Worm (Caenorhabditis elegans) whole organism, L1 larva: ENCODE measurements around the gene VB0395L.1.

Experiments used
- C16A3.4 ChIP-seq: fragments of 150-350 bp; optimal IDR thresholded peaks from 2 replicates; lab custom pipeline; 2014; ENCODE audit warnings: missing biosample characterization, missing genetic modification characterization
- F16B12.6 ChIP-seq: fragments of 150-350 bp; optimal IDR thresholded peaks from 2 replicates; lab custom pipeline; 2014; ENCODE audit warnings: missing biosample characterization, missing genetic modification characterization
- alr-1 ChIP-seq: fragments of 200-800 bp; sonication (Bioruptor generic); optimal IDR thresholded peaks from 2 replicates; lab custom pipeline; 2018; ENCODE audit warnings: borderline replicate concordance, mild to moderate bottlenecking, missing genetic modification characterization, missing compliant biosample characterization
- aly-2 ChIP-seq: fragments of 150-350 bp; optimal IDR thresholded peaks from 2 replicates; lab custom pipeline; 2014; ENCODE audit warnings: missing biosample characterization, missing genetic modification characterization
- ceh-88 ChIP-seq: fragments of 200-800 bp; sonication (Bioruptor generic); IDR thresholded peaks from 2 replicates; pipeline ENCODE4 v1.3.6; 2022; ENCODE audit warnings: missing genetic modification characterization, missing compliant biosample characterization
- ceh-90 ChIP-seq: sonication (generic microtip); optimal IDR thresholded peaks from 2 replicates; lab custom pipeline; 2016; ENCODE audit warnings: missing genetic modification characterization, missing compliant biosample characterization
- ces-1 ChIP-seq: fragments of 150-350 bp; optimal IDR thresholded peaks from 2 replicates; lab custom pipeline; 2014; ENCODE audit warnings: missing biosample characterization, missing genetic modification reagents, missing genetic modification characterization
- efl-1 ChIP-seq, 4 experiments: fragments of 150-350 bp; optimal IDR thresholded peaks in 3 of 4; peaks in 1 of 4; 1 replicate in 1 of 4; 2 replicates in 3 of 4; lab custom pipeline; 2014; ENCODE audit warnings: missing biosample characterization in 2 of 4, missing genetic modification characterization in 2 of 4, missing genetic modification reagents in 2 of 4
- egl-13 ChIP-seq: sonication (generic microtip); optimal IDR thresholded peaks from 2 replicates; lab custom pipeline; 2016; ENCODE audit warnings: missing genotype, missing genetic modification reagents, missing genetic modification characterization, missing compliant biosample characterization
- elt-2 ChIP-seq: sonication (generic microtip); optimal IDR thresholded peaks from 2 replicates; lab custom pipeline; 2016; ENCODE audit warnings: missing genetic modification characterization, mild to moderate bottlenecking, inconsistent platforms, missing compliant biosample characterization, missing genetic modification reagents
- ets-5 ChIP-seq: fragments of 200-800 bp; sonication (Bioruptor generic); IDR thresholded peaks from 2 replicates; pipeline ENCODE4 v1.3.6; 2022; ENCODE audit warnings: missing genetic modification characterization, missing compliant biosample characterization
- fkh-4 ChIP-seq: sonication (generic microtip); optimal IDR thresholded peaks from 2 replicates; lab custom pipeline; 2016; ENCODE audit warnings: missing compliant biosample characterization, missing genetic modification characterization, borderline replicate concordance
- fkh-8 ChIP-seq: sonication (generic microtip); optimal IDR thresholded peaks from 2 replicates; lab custom pipeline; 2016; ENCODE audit warnings: mild to moderate bottlenecking, missing genetic modification characterization, missing compliant biosample characterization
- hlh-17 ChIP-seq: fragments of 200-800 bp; sonication (Bioruptor generic); optimal IDR thresholded peaks from 2 replicates; lab custom pipeline; 2018; ENCODE audit warnings: missing genetic modification characterization, mild to moderate bottlenecking, missing compliant biosample characterization, moderate library complexity, borderline replicate concordance
- jun-1 ChIP-seq: fragments of 150-350 bp; optimal IDR thresholded peaks from 2 replicates; lab custom pipeline; 2014; ENCODE audit warnings: missing biosample characterization, missing genetic modification reagents, missing genetic modification characterization
- lin-14 ChIP-seq: fragments of 200-800 bp; sonication (Bioruptor generic); optimal IDR thresholded peaks from 2 replicates; lab custom pipeline; 2018; ENCODE audit warnings: mild to moderate bottlenecking, missing genetic modification characterization, moderate library complexity, missing compliant biosample characterization
- lin-15B ChIP-seq: fragments of 150-350 bp; sonication (generic microtip); optimal IDR thresholded peaks from 3 replicates; lab custom pipeline; 2014; ENCODE audit warnings: missing biosample characterization, missing genetic modification characterization
- lsy-2 ChIP-seq, 2 experiments: fragments of 150-350 bp; optimal IDR thresholded peaks; 2 replicates each; lab custom pipeline; 2014; ENCODE audit warnings: missing biosample characterization in 2 of 2, missing genetic modification characterization in 2 of 2
- mab-9 ChIP-seq: fragments of 200-800 bp; sonication (Bioruptor generic); IDR thresholded peaks from 2 replicates; pipeline ENCODE4 v1.3.6; 2022; ENCODE audit warnings: missing genetic modification reagents, missing genetic modification characterization, missing compliant biosample characterization
- mdl-1 ChIP-seq, 2 experiments: fragments of 150-350 bp; optimal IDR thresholded peaks; 2 replicates each; lab custom pipeline; 2014 to 2017; ENCODE audit warnings: missing biosample characterization in 2 of 2, missing genetic modification characterization in 2 of 2, inconsistent platforms in 1 of 2
- mep-1 ChIP-seq: fragments of 150-350 bp; optimal IDR thresholded peaks from 2 replicates; lab custom pipeline; 2014; ENCODE audit warnings: missing biosample characterization, missing genetic modification characterization
- nhr-11 ChIP-seq: fragments of 150-350 bp; optimal IDR thresholded peaks from 2 replicates; lab custom pipeline; 2014; ENCODE audit warnings: missing biosample characterization, missing genetic modification characterization
- nhr-12 ChIP-seq: sonication (generic microtip); optimal IDR thresholded peaks from 2 replicates; lab custom pipeline; 2017; ENCODE audit warnings: missing biosample characterization, missing genetic modification characterization
- nhr-19 ChIP-seq: fragments of 200-800 bp; sonication (Bioruptor generic); conservative IDR thresholded peaks from 2 replicates; pipeline ENCODE4 v1.3.6; 2022; ENCODE audit warnings: missing genetic modification characterization, missing compliant biosample characterization
- nhr-20 ChIP-seq: sonication (generic microtip); optimal IDR thresholded peaks from 2 replicates; lab custom pipeline; 2016; ENCODE audit warnings: mild to moderate bottlenecking, missing genetic modification characterization, missing compliant biosample characterization
- nhr-28 ChIP-seq: fragments of 150-350 bp; optimal IDR thresholded peaks from 2 replicates; lab custom pipeline; 2014; ENCODE audit warnings: missing biosample characterization, missing genetic modification characterization
- nhr-47 ChIP-seq: sonication (generic microtip); optimal IDR thresholded peaks from 2 replicates; lab custom pipeline; 2016; ENCODE audit warnings: mild to moderate bottlenecking, missing genetic modification characterization, moderate library complexity, missing compliant biosample characterization
- nhr-85 ChIP-seq: sonication (generic microtip); peaks from one replicate; lab custom pipeline; 2016; ENCODE audit warnings: missing genetic modification characterization, inconsistent platforms, missing compliant biosample characterization
- pag-3 ChIP-seq: sonication (generic microtip); optimal IDR thresholded peaks from 2 replicates; lab custom pipeline; 2017; ENCODE audit warnings: missing genetic modification characterization, mild to moderate bottlenecking, missing compliant biosample characterization, antibody characterized with exemption, borderline replicate concordance; ENCODE audit not compliant: insufficient read depth
- pax-3 ChIP-seq: fragments of 200-800 bp; sonication (Bioruptor generic); optimal IDR thresholded peaks from 2 replicates; lab custom pipeline; 2018; ENCODE audit warnings: mild to moderate bottlenecking, missing genetic modification characterization, moderate library complexity, missing compliant biosample characterization
- rnt-1 ChIP-seq: sonication (generic microtip); optimal IDR thresholded peaks from 2 replicates; lab custom pipeline; 2016; ENCODE audit warnings: mild to moderate bottlenecking, missing genetic modification characterization, moderate library complexity, missing compliant biosample characterization
- sox-4 ChIP-seq: sonication (generic microtip); optimal IDR thresholded peaks from 2 replicates; lab custom pipeline; 2016; ENCODE audit warnings: missing genetic modification characterization, missing compliant biosample characterization
- swsn-7 ChIP-seq: sonication (generic microtip); optimal IDR thresholded peaks from 2 replicates; lab custom pipeline; 2016; ENCODE audit warnings: missing genetic modification characterization, missing compliant biosample characterization
- tbx-2 ChIP-seq: sonication (generic microtip); optimal IDR thresholded peaks from 2 replicates; lab custom pipeline; 2016; ENCODE audit warnings: missing genetic modification characterization, missing compliant biosample characterization
- unc-130 ChIP-seq: fragments of 150-350 bp; optimal IDR thresholded peaks from 2 replicates; lab custom pipeline; 2017; ENCODE audit warnings: missing biosample characterization, missing genetic modification characterization, inconsistent platforms
- unc-86 ChIP-seq: sonication (generic microtip); optimal IDR thresholded peaks from 2 replicates; lab custom pipeline; 2016; ENCODE audit warnings: missing genetic modification characterization, missing compliant biosample characterization
- unc-98 ChIP-seq: fragments of 200-800 bp; sonication (Bioruptor generic); IDR thresholded peaks from 2 replicates; pipeline ENCODE4 v1.3.6; 2022; ENCODE audit warnings: missing genetic modification characterization, missing compliant biosample characterization
- zag-1 ChIP-seq: fragments of 150-350 bp; optimal IDR thresholded peaks from 2 replicates; lab custom pipeline; 2014; ENCODE audit warnings: missing biosample characterization, missing genetic modification characterization
- zip-4 ChIP-seq: fragments of 200-800 bp; sonication (Bioruptor generic); optimal IDR thresholded peaks from 2 replicates; lab custom pipeline; 2018; ENCODE audit warnings: mild to moderate bottlenecking, missing genetic modification characterization, moderate library complexity, missing compliant biosample characterization

Gene VB0395L.1

ce11 chrX:15983288-15983687 lies 33.5 kb downstream of the VB0395L.1 start (continued):
- TF ChIP-seq efl-1 (optimal IDR thresholded peaks at IDR 0.05; lab: Kevin White, UChicago) (peak in 1 of 2 experiments; percentile 7), efl-1 (GFP tag; optimal IDR thresholded peaks at IDR 0.05 in 1 of 2; lab: Kevin White, UChicago) (peak in 1 of 2 experiments; percentile 63), unc-98 (GFP tag; lab: Robert Waterston, UW) (no peak), alr-1 (tag; lab: Kevin White, UChicago) (no peak), lsy-2 (tag; optimal IDR thresholded peaks at IDR 0.05; lab: Kevin White, UChicago) (no peak), nhr-11 (tag; lab: Kevin White, UChicago) (peak; percentile 70), swsn-7 (peak; percentile 22), ceh-88 (0 out of 2 replicates have a peak, but pooled peaks have one; percentile 12), unc-86 (tag; lab: Kevin White, UChicago) (no peak), pag-3 (tag; lab: Kevin White, UChicago) (no peak), mep-1 (tag; lab: Kevin White, UChicago) (no peak), nhr-12 (no peak), nhr-47 (peak; percentile 78), nhr-28 (no peak), ces-1 (no peak), sox-4 (peak; percentile 77), nhr-85 (tag; lab: Kevin White, UChicago) (peak; percentile 40), fkh-4 (no peak), zip-4 (GFP tag; lab: Kevin White, UChicago) (no peak), F16B12.6 (tag; lab: Kevin White, UChicago) (no peak), lin-14 (no peak), pax-3 (tag; lab: Kevin White, UChicago) (no peak), C16A3.4 (tag; lab: Kevin White, UChicago) (peak; percentile 42), nhr-20 (peak; percentile 23), jun-1 (peak; percentile 52), ceh-90 (no peak), ets-5 (GFP tag; lab: Robert Waterston, UW) (no peak), nhr-19 (GFP tag; lab: Robert Waterston, UW) (peak; percentile 15; the same call in 1 of the 2 replicates), hlh-17 (GFP tag; lab: Kevin White, UChicago) (no peak), rnt-1 (tag; lab: Kevin White, UChicago) (no peak), mab-9 (no peak), elt-2 (no peak), tbx-2 (tag; lab: Kevin White, UChicago) (no peak), lin-15B (tag; lab: Kevin White, UChicago) (no peak), mdl-1 (tag; optimal IDR thresholded peaks at IDR 0.05; lab: Kevin White, UChicago) (no peak), egl-13 (tag; lab: Kevin White, UChicago) (no peak), aly-2 (tag; lab: Kevin White, UChicago) (no peak), fkh-8 (tag; lab: Kevin White, UChicago) (peak; percentile 52), unc-130 (tag; lab: Kevin White, UChicago) (no peak)
- TF ChIP-seq, all 84 proteins: peak for 20

- TF ChIP-seq zag-1 (no peak), mab-9 (no peak), C16A3.4 (tag; lab: Kevin White, UChicago) (no peak), fkh-4 (no peak)
- TF ChIP-seq, all 84 proteins: peak for 0
Observed at ce11 chrX:15982630-15983029, 34.2 kb downstream of the VB0395L.1 start, which contains the start of gene C09G1.2. Gene C09G1.2, minus strand, starts transcription at chrX:15982730.
